Fruit fly (Drosophila melanogaster) whole organism: ENCODE results near the gene CG46466.

Experiments
- CG8478 ChIP-seq: fragments of >200 bp; optimal IDR thresholded peaks from 2 replicates; lab custom pipeline; 2018; ENCODE audit warnings: inconsistent platforms
- psq ChIP-seq: fragments of >200 bp; optimal IDR thresholded peaks from 2 replicates; lab custom pipeline; 2017

- TF ChIP-seq psq (lab: Kevin White, UChicago) (no peak), CG8478 (no peak)
These were observed 34.5 kb upstream of the CG46466 start, which contains the start of gene ey for dm6 chr4:697463-697862.
